Fruit fly (Drosophila melanogaster): Measurements from ENCODE around the gene Cad89D.

- TF ChIP-seq Sin3A (optimal IDR thresholded peaks at IDR 0.05) (no peak), h (optimal IDR thresholded peaks at IDR 0.05) (no peak), insv (optimal IDR thresholded peaks at IDR 0.05) (no peak), ttk (optimal IDR thresholded peaks at IDR 0.05) (no peak), psq (optimal IDR thresholded peaks at IDR 0.05) (no peak), Myc (optimal IDR thresholded peaks at IDR 0.05) (no peak)
These were observed 987 bp upstream of the Cad89D start for dm6 chr3R:16496209-16496608.

Measured in Kc167 (cell line).